Worm (Caenorhabditis elegans): ENCODE data around the gene T04C12.9.
"Not testable (repeated sequence)": the region's sequence is repeated elsewhere in the genome, so short reads cannot be mapped to it uniquely, and the experiment has no call there.

Gene T04C12.9

ce11 chrV:11063115-11063514 lies at the start of gene T04C12.9:
Gene T04C12.9, minus strand, starts transcription at chrV:11063215.
- TF ChIP-seq elt-1 (tag; optimal IDR thresholded peaks at IDR 0.05; ENCODE audit: borderline replicate concordance, insufficient read depth) (no peak), bed-3 (GFP tag; optimal IDR thresholded peaks at IDR 0.05) (no peak), flh-1 (GFP tag; optimal IDR thresholded peaks at IDR 0.05) (no peak), zip-8 (tag; optimal IDR thresholded peaks at IDR 0.05) (no peak), unc-39 (tag; optimal IDR thresholded peaks at IDR 0.05) (no peak), ceh-83 (GFP tag; optimal IDR thresholded peaks at IDR 0.05) (no peak), lin-32 (GFP tag; optimal IDR thresholded peaks at IDR 0.05) (no peak), elt-3 (tag; optimal IDR thresholded peaks at IDR 0.05) (no peak), unc-62 (GFP tag; optimal IDR thresholded peaks at IDR 0.05) (no peak), tbx-8 (GFP tag; optimal IDR thresholded peaks at IDR 0.05) (no peak), snpc-4 (tag; optimal IDR thresholded peaks at IDR 0.05) (no peak), mls-2 (tag; optimal IDR thresholded peaks at IDR 0.05) (no peak), blmp-1 (tag; optimal IDR thresholded peaks at IDR 0.05) (no peak), lsy-2 (tag; optimal IDR thresholded peaks at IDR 0.05) (no peak)

- TF ChIP-seq cnd-1 (tag; optimal IDR thresholded peaks at IDR 0.05); mab-5 (tag; optimal IDR thresholded peaks at IDR 0.05); unc-62 (GFP tag; optimal IDR thresholded peaks at IDR 0.05): not testable (repeated sequence)
Measured at ce11 chrV:11109647-11110046, 46.6 kb upstream of the T04C12.9 start, which contains the start of gene Y42A5A.5. Gene Y42A5A.5, minus strand, starts transcription at chrV:11109747.

ce11 chrV:11104408-11104807 lies 41.4 kb upstream of the T04C12.9 start:
- TF ChIP-seq unc-39 (tag; optimal IDR thresholded peaks at IDR 0.05) (no peak), nhr-76 (tag; optimal IDR thresholded peaks at IDR 0.05) (no peak), ceh-43 (GFP tag; optimal IDR thresholded peaks at IDR 0.05) (no peak), lsy-2 (tag; optimal IDR thresholded peaks at IDR 0.05) (no peak), mls-2 (tag; optimal IDR thresholded peaks at IDR 0.05) (no peak), lin-32 (GFP tag; optimal IDR thresholded peaks at IDR 0.05) (no peak), ztf-11 (tag; optimal IDR thresholded peaks at IDR 0.05) (no peak), lin-13 (tag; optimal IDR thresholded peaks at IDR 0.05) (no peak), nhr-237 (tag; optimal IDR thresholded peaks at IDR 0.05) (no peak), nhr-12 (tag; optimal IDR thresholded peaks at IDR 0.05) (no peak)

- TF ChIP-seq elt-1 (tag; optimal IDR thresholded peaks at IDR 0.05; ENCODE audit: borderline replicate concordance, insufficient read depth): no peak
- no peak for TF ChIP-seq lin-32 (GFP tag; optimal IDR thresholded peaks at IDR 0.05)
- no peak for TF ChIP-seq flh-1 (GFP tag; optimal IDR thresholded peaks at IDR 0.05)
- TF ChIP-seq lsy-2 (tag; optimal IDR thresholded peaks at IDR 0.05): no peak
- TF ChIP-seq unc-120 (tag; optimal IDR thresholded peaks at IDR 0.05; ENCODE audit: poor library complexity, severe bottlenecking): no peak
- no peak for TF ChIP-seq nhr-237 (tag; optimal IDR thresholded peaks at IDR 0.05)
- no peak for TF ChIP-seq zip-8 (tag; optimal IDR thresholded peaks at IDR 0.05)
- no peak for TF ChIP-seq tbx-8 (GFP tag; optimal IDR thresholded peaks at IDR 0.05)
- no peak for TF ChIP-seq hlh-1 (tag; optimal IDR thresholded peaks at IDR 0.05)
- no peak for TF ChIP-seq lin-13 (tag; optimal IDR thresholded peaks at IDR 0.05)
- no peak for TF ChIP-seq mls-2 (tag; optimal IDR thresholded peaks at IDR 0.05)
- no peak for TF ChIP-seq ceh-83 (GFP tag; optimal IDR thresholded peaks at IDR 0.05)
Measured at ce11 chrV:11098599-11098998, 35.6 kb upstream of the T04C12.9 start, which contains the start of gene cdkl-1. Gene cdkl-1, plus strand, starts transcription at chrV:11098899.

ce11 chrV:11095873-11096272 lies 32.9 kb upstream of the T04C12.9 start, which contains the start of gene Y42A5A.3:
Gene Y42A5A.3, minus strand, starts transcription at chrV:11095973.
- TF ChIP-seq sem-2 (GFP tag; optimal IDR thresholded peaks at IDR 0.05): no peak
- no peak for TF ChIP-seq nhr-12 (tag; optimal IDR thresholded peaks at IDR 0.05)
- no peak for TF ChIP-seq hlh-1 (tag; optimal IDR thresholded peaks at IDR 0.05)

- no peak for TF ChIP-seq lin-13 (tag; optimal IDR thresholded peaks at IDR 0.05)
- TF ChIP-seq unc-62 (GFP tag; optimal IDR thresholded peaks at IDR 0.05): no peak
- TF ChIP-seq lsy-2 (tag; optimal IDR thresholded peaks at IDR 0.05): no peak
- no peak for TF ChIP-seq sem-2 (GFP tag; optimal IDR thresholded peaks at IDR 0.05)
- no peak for TF ChIP-seq M03D4.4 (tag; optimal IDR thresholded peaks at IDR 0.05)
- TF ChIP-seq drap-1 (GFP tag; optimal IDR thresholded peaks at IDR 0.05): no peak
Measured at ce11 chrV:11094698-11095097, 31.7 kb upstream of the T04C12.9 start.
